Fruit fly (Drosophila melanogaster) whole organism, prepupa: ENCODE data around the gene Rabex-5.

ENCODE experiments used
- CG16779 ChIP-seq: fragments of 200-800 bp; sonication (Bioruptor generic); optimal IDR thresholded peaks from 3 replicates; lab custom pipeline; 2017; ENCODE audit warnings: missing biosample characterization, mild to moderate bottlenecking, missing genetic modification characterization
- CG3032 ChIP-seq: fragments of 200-800 bp; optimal IDR thresholded peaks from 2 replicates; lab custom pipeline; 2019; ENCODE audit warnings: missing biosample characterization, mild to moderate bottlenecking, missing genetic modification characterization, moderate library complexity
- CG6854 ChIP-seq: fragments of 200-800 bp; sonication (Bioruptor generic); optimal IDR thresholded peaks from 2 replicates; lab custom pipeline; 2017; ENCODE audit warnings: missing biosample characterization, mild to moderate bottlenecking, missing genetic modification characterization
- CG8319 ChIP-seq: fragments of 200-800 bp; sonication (Bioruptor generic); optimal IDR thresholded peaks from 3 replicates; lab custom pipeline; 2016; ENCODE audit warnings: missing biosample characterization, missing genetic modification characterization
- CG9139 ChIP-seq: fragments of 200-800 bp; sonication (Bioruptor generic); optimal IDR thresholded peaks from 3 replicates; lab custom pipeline; 2017; ENCODE audit warnings: missing biosample characterization, mild to moderate bottlenecking, missing genetic modification characterization
- svp ChIP-seq: fragments of 200-800 bp; sonication (Bioruptor generic); peaks from one replicate; lab custom pipeline; 2016; ENCODE audit warnings: missing biosample characterization, missing genetic modification characterization

DNA sequence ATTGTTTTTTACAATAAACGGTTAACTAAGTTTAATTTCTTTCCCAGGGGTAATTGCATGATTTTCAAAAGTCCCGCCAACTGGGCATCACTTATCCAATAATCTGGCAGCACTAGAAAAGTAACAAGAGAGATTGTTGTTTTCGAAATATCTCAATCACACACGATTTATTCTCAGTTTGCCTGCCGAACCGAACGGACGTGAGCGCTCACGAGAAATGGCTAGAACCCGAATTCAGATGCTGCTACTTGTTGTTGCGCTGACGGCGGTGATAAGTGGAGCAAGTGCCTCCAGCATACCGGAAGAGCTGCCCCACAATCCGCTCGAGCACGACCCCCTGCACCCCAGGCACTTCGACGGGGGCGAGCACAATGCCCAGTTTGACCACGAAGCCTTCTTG is 2.8 kb downstream of the Rabex-5 start, which contains the start of gene scf:
- no peak for TF ChIP-seq CG3032 (tag; lab: Kevin White, UChicago)
- TF ChIP-seq CG9139 (GFP tag; lab: Kevin White, UChicago), result no peak
- peak; percentile 90 for TF ChIP-seq svp (GFP tag; lab: Kevin White, UChicago)
- no peak for TF ChIP-seq CG8319 (GFP tag; lab: Kevin White, UChicago)
- TF ChIP-seq CG6854 (GFP tag; lab: Kevin White, UChicago), result no peak
- TF ChIP-seq CG16779 (tag; lab: Kevin White, UChicago), result no peak
